Fruit fly (Drosophila melanogaster) whole organism, pupa: ENCODE data around the gene nonC.

Experiments
- CG12605 ChIP-seq: fragments of 200-800 bp; sonication (Bioruptor generic); IDR thresholded peaks from 2 replicates; pipeline ENCODE4 v1.3.6; 2022; ENCODE audit warnings: missing biosample characterization, missing genetic modification characterization
- CG14655 ChIP-seq: fragments of 200-800 bp; sonication (Bioruptor generic); optimal IDR thresholded peaks from 3 replicates; lab custom pipeline; 2017; ENCODE audit warnings: mild to moderate bottlenecking, missing biosample characterization, missing genetic modification reagents, missing genetic modification characterization
- CG15710 ChIP-seq: fragments of 200-800 bp; sonication (Bioruptor generic); optimal IDR thresholded peaks from 2 replicates; lab custom pipeline; 2018; ENCODE audit warnings: missing biosample characterization, mild to moderate bottlenecking, missing genetic modification characterization, moderate library complexity

dm6 chrX:6868629-6869579, 44.6 kb downstream of the nonC start:
- no peak for TF ChIP-seq CG15710 (tag; lab: Kevin White, UChicago)
- TF ChIP-seq CG12605 (GFP tag; lab: Robert Waterston, UW): no peak
- no peak for TF ChIP-seq CG14655 (GFP tag; lab: Kevin White, UChicago)
